Fruit fly (Drosophila melanogaster): ENCODE data around the gene Recs1.

DNA sequence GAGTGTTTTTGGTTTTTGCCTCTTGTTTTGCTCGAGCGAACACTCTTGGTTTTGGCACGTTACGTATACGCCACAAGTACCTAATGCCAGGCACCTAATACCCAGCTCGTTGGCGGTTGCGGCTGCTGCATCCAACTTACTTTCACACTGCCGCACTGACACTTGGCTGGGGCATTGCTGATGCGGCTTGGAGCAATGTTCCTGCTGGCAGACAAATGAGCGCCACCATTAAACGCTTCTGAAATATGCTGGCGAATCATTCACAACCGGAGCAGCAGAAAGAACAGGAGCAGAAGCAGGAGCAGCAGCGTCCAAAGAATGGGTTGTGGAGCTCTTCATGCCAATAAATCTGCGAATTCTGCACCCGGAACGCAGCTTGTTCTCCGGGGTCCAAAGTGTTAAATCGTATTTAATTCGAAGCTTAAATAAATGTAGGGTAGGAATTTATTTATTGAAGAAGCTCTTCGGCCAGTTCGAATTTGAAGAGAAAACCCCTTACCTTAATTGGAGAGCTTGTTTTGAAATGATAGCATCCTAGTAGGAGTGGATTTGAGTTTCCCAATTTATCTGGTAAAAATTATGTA, 8.6 kb upstream of the Recs1 start, which contains the start of gene CG3199:
- TF ChIP-seq CG1024 (GFP tag; IDR thresholded peaks at IDR 0.05) (no peak), peb (GFP tag; IDR thresholded peaks at IDR 0.05) (no peak), CG33213 (GFP tag; optimal IDR thresholded peaks at IDR 0.05) (no peak), h (optimal IDR thresholded peaks at IDR 0.05) (no peak), NFAT (GFP tag; IDR thresholded peaks at IDR 0.05) (no peak), psq (GFP tag; optimal IDR thresholded peaks at IDR 0.05) (no peak), CG10321 (GFP tag; IDR thresholded peaks at IDR 0.05) (no peak)

Data from whole organism, embryonic.